Worm (Caenorhabditis elegans): ENCODE data around the gene ZK546.5.

DNA sequence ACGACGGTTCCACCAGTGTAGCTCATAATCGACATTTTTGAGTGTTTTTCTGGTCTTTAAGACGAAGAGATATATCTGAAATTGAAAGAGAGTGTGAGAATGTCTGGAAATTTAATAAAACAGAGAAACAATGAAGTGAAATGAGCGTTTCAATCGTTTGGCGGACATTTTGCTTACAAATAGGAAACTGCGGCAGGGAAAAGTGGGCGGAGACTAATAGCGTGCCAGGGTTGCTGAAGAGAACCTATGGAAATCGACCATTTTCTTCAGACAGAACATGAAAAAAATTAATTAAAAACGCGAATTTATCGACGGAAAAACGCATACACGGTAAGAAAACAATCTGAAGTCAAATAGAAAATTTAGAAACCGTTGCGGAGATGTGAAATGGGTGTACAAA, 19.7 kb downstream of the ZK546.5 start, which contains the start of gene pbs-3:
- TF ChIP-seq ref-1 (GFP tag; conservative IDR thresholded peaks at IDR 0.05) (no peak), flt-1 (GFP tag; IDR thresholded peaks at IDR 0.05) (0 out of 2 replicates have a peak, but pooled peaks have one; percentile 56)
